Fruit fly (Drosophila melanogaster) whole organism, prepupa: ENCODE data around the gene CG17931.

Experiments used
- CG11294 ChIP-seq: fragments of 200-800 bp; sonication (Bioruptor generic); IDR thresholded peaks from 2 replicates; pipeline ENCODE4 v1.3.6; 2022; ENCODE audit warnings: missing biosample characterization, missing genetic modification characterization
- CG11762 ChIP-seq: fragments of 200-800 bp; sonication (Bioruptor generic); optimal IDR thresholded peaks from 3 replicates; lab custom pipeline; 2016; ENCODE audit warnings: missing biosample characterization, missing genetic modification characterization; ENCODE audit not compliant: insufficient read depth
- CG11902 ChIP-seq: fragments of 200-800 bp; sonication (Bioruptor generic); optimal IDR thresholded peaks from 3 replicates; lab custom pipeline; 2016; ENCODE audit warnings: missing biosample characterization, missing genetic modification characterization
- CG15336 ChIP-seq: fragments of 200-800 bp; sonication (Bioruptor generic); IDR thresholded peaks from 2 replicates; pipeline ENCODE4 v1.3.6; 2022; ENCODE audit warnings: missing biosample characterization, missing genetic modification characterization
- CG1621 ChIP-seq: fragments of 200-800 bp; sonication (Bioruptor generic); optimal IDR thresholded peaks from 3 replicates; lab custom pipeline; 2018; ENCODE audit warnings: missing biosample characterization, mild to moderate bottlenecking, missing genetic modification characterization
- CG16779 ChIP-seq: fragments of 200-800 bp; sonication (Bioruptor generic); optimal IDR thresholded peaks from 3 replicates; lab custom pipeline; 2017; ENCODE audit warnings: missing biosample characterization, mild to moderate bottlenecking, missing genetic modification characterization
- CG3032 ChIP-seq: fragments of 200-800 bp; optimal IDR thresholded peaks from 2 replicates; lab custom pipeline; 2019; ENCODE audit warnings: missing biosample characterization, mild to moderate bottlenecking, missing genetic modification characterization, moderate library complexity
- CG31627 ChIP-seq: fragments of 200-800 bp; sonication (Bioruptor generic); optimal IDR thresholded peaks from 3 replicates; lab custom pipeline; 2016; ENCODE audit warnings: missing biosample characterization, missing genetic modification characterization
- CG6276 ChIP-seq: fragments of 200-800 bp; sonication (Bioruptor generic); optimal IDR thresholded peaks from 2 replicates; lab custom pipeline; 2017; ENCODE audit warnings: missing biosample characterization, mild to moderate bottlenecking, missing genetic modification characterization
- CG6792 ChIP-seq: fragments of 200-800 bp; sonication (Bioruptor generic); optimal IDR thresholded peaks from 3 replicates; lab custom pipeline; 2016; ENCODE audit warnings: missing biosample characterization, missing genetic modification characterization
- CG8319 ChIP-seq: fragments of 200-800 bp; sonication (Bioruptor generic); optimal IDR thresholded peaks from 3 replicates; lab custom pipeline; 2016; ENCODE audit warnings: missing biosample characterization, missing genetic modification characterization
- CG8632 ChIP-seq: fragments of 200-800 bp; sonication (Bioruptor generic); optimal IDR thresholded peaks from 3 replicates; lab custom pipeline; 2016; ENCODE audit warnings: missing biosample characterization, missing genetic modification characterization
- CG9139 ChIP-seq: fragments of 200-800 bp; sonication (Bioruptor generic); optimal IDR thresholded peaks from 3 replicates; lab custom pipeline; 2017; ENCODE audit warnings: missing biosample characterization, mild to moderate bottlenecking, missing genetic modification characterization
- Eip75B ChIP-seq: fragments of 200-800 bp; sonication (Bioruptor generic); optimal IDR thresholded peaks from 3 replicates; lab custom pipeline; 2016; ENCODE audit warnings: missing biosample characterization, missing genetic modification characterization
- Eip78C ChIP-seq: fragments of 200-800 bp; sonication (Bioruptor generic); peaks from one replicate; lab custom pipeline; 2016; ENCODE audit warnings: missing biosample characterization, missing genetic modification characterization
- Eip93F ChIP-seq: fragments of 200-800 bp; sonication (Bioruptor generic); optimal IDR thresholded peaks from 2 replicates; lab custom pipeline; 2016; ENCODE audit warnings: missing biosample characterization, mild to moderate bottlenecking, missing genetic modification characterization
- Ets21C ChIP-seq: fragments of 200-800 bp; sonication (Bioruptor generic); optimal IDR thresholded peaks from 3 replicates; lab custom pipeline; 2016; ENCODE audit warnings: missing biosample characterization, missing genetic modification characterization
- Ets96B ChIP-seq: fragments of 200-800 bp; optimal IDR thresholded peaks from 2 replicates; lab custom pipeline; 2019; ENCODE audit warnings: missing biosample characterization, mild to moderate bottlenecking, missing genetic modification characterization, moderate library complexity
- Gug ChIP-seq: fragments of 200-800 bp; sonication (Bioruptor generic); IDR thresholded peaks from 2 replicates; pipeline ENCODE4 v1.3.6; 2022; ENCODE audit warnings: missing biosample characterization, missing genetic modification characterization
- Hr39 ChIP-seq: fragments of 200-800 bp; sonication (Bioruptor generic); optimal IDR thresholded peaks from 2 replicates; lab custom pipeline; 2016; ENCODE audit warnings: missing biosample characterization, missing genetic modification characterization
- Lpt ChIP-seq: fragments of 200-800 bp; sonication (Bioruptor generic); optimal IDR thresholded peaks from 3 replicates; lab custom pipeline; 2016; ENCODE audit warnings: missing biosample characterization, missing genetic modification characterization
- Met ChIP-seq: fragments of 200-800 bp; sonication (Bioruptor generic); optimal IDR thresholded peaks from 3 replicates; lab custom pipeline; 2016; ENCODE audit warnings: missing biosample characterization, missing genetic modification characterization
- Sox102F ChIP-seq: fragments of 200-800 bp; sonication (Bioruptor generic); optimal IDR thresholded peaks from 2 replicates; lab custom pipeline; 2016; ENCODE audit warnings: missing biosample characterization, mild to moderate bottlenecking, missing genetic modification characterization
- Sox14 ChIP-seq: fragments of 200-800 bp; sonication (Bioruptor generic); optimal IDR thresholded peaks from 3 replicates; lab custom pipeline; 2016; ENCODE audit warnings: missing biosample characterization, missing genetic modification characterization
- achi ChIP-seq: fragments of 200-800 bp; sonication (Bioruptor generic); optimal IDR thresholded peaks from 3 replicates; lab custom pipeline; 2016; ENCODE audit warnings: missing biosample characterization, missing genetic modification characterization
- acj6 ChIP-seq: fragments of 200-800 bp; sonication (Bioruptor generic); optimal IDR thresholded peaks from 3 replicates; lab custom pipeline; 2016; ENCODE audit warnings: missing biosample characterization, missing genetic modification characterization
- cyc ChIP-seq: fragments of 200-800 bp; sonication (Bioruptor generic); optimal IDR thresholded peaks from 3 replicates; lab custom pipeline; 2016; ENCODE audit warnings: missing biosample characterization, missing genetic modification characterization
- dac ChIP-seq: fragments of 200-800 bp; sonication (Bioruptor generic); optimal IDR thresholded peaks from 2 replicates; lab custom pipeline; 2017; ENCODE audit warnings: missing biosample characterization, mild to moderate bottlenecking, missing genetic modification characterization
- dsx ChIP-seq: fragments of 200-800 bp; optimal IDR thresholded peaks from 3 replicates; lab custom pipeline; 2019; ENCODE audit warnings: missing biosample characterization, mild to moderate bottlenecking, missing genetic modification characterization, moderate library complexity; ENCODE audit not compliant: poor library complexity, severe bottlenecking
- esn ChIP-seq: fragments of 200-800 bp; sonication (Bioruptor generic); optimal IDR thresholded peaks from 2 replicates; lab custom pipeline; 2016; ENCODE audit warnings: missing biosample characterization, mild to moderate bottlenecking, missing genetic modification characterization, moderate library complexity
- fkh ChIP-seq: fragments of 200-800 bp; sonication (Bioruptor generic); optimal IDR thresholded peaks from 3 replicates; lab custom pipeline; 2017; ENCODE audit warnings: missing biosample characterization, mild to moderate bottlenecking, missing genetic modification characterization, moderate library complexity
- net ChIP-seq: fragments of 200-800 bp; sonication (Bioruptor generic); optimal IDR thresholded peaks from 3 replicates; lab custom pipeline; 2016; ENCODE audit warnings: missing biosample characterization, missing genetic modification characterization
- svp ChIP-seq: fragments of 200-800 bp; sonication (Bioruptor generic); peaks from one replicate; lab custom pipeline; 2016; ENCODE audit warnings: missing biosample characterization, missing genetic modification characterization
- topi ChIP-seq: fragments of 200-800 bp; sonication (Bioruptor generic); optimal IDR thresholded peaks from 3 replicates; lab custom pipeline; 2016; ENCODE audit warnings: missing biosample characterization, missing genetic modification characterization

The CG17931 gene

dm6 chr3R:16355393-16355943 lies 3.8 kb downstream of the CG17931 start:
- TF ChIP-seq svp (GFP tag; lab: Kevin White, UChicago) (peak; percentile 13), fkh (peak; percentile 16), dsx (GFP tag; lab: Kevin White, UChicago) (no peak), Gug (GFP tag; lab: Robert Waterston, UW) (no peak)

dm6 chr3R:16353671-16354070 lies 5.6 kb downstream of the CG17931 start:
- TF ChIP-seq CG6792 (no peak), CG11294 (GFP tag; lab: Robert Waterston, UW) (no peak), dac (GFP tag; lab: Kevin White, UChicago) (no peak), svp (GFP tag; lab: Kevin White, UChicago) (peak; percentile 59), dsx (GFP tag; lab: Kevin White, UChicago) (no peak), achi (GFP tag; lab: Kevin White, UChicago) (no peak)
- TF ChIP-seq, all 60 proteins: peak for 1

DNA sequence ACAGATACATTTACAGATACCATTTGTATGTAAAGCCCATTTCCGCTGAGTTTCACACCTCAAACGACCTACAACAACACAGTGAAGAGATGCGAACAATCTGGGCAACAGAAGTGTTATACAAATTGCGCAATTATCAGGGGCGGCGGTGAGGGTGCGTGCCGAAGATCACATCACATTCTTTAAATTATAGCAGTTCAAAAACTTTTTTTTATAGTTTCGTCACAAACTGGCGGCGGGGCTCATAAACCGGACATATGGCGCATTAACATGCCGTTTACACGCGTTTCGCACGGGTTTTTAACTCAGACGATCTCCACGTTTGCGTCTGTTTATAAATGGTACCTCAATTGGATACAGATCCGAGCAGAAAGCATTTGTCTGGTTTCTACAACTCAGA lies 6.1 kb downstream of the CG17931 start:
- TF ChIP-seq achi (GFP tag; lab: Kevin White, UChicago) = no peak
- peak; percentile 0 for TF ChIP-seq CG1621 (tag; lab: Kevin White, UChicago)
- TF ChIP-seq, all 60 proteins: peak for 1

DNA sequence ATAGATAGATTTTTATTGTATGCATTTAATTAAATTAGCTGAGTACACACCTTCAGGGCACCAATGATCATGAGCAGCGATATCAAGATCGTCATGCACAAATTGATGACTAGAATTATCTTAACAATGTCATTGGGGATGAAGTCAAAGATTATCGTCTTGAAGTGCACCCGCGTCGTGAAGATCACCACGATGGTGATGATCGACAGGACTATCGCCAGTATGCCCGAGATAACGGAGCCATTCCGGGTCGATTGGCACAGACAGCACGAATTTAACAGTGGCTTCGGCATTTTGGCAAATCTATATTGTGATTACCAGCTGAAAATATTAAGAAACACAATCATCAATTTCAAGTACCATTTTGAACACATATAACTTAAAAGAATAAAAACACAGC lies 7.2 kb downstream of the CG17931 start:
- TF ChIP-seq CG9139 (GFP tag; lab: Kevin White, UChicago) (no peak), svp (GFP tag; lab: Kevin White, UChicago) (peak; percentile 100), CG8319 (GFP tag; lab: Kevin White, UChicago) (no peak), CG31627 (GFP tag; lab: Kevin White, UChicago) (no peak), net (GFP tag; lab: Kevin White, UChicago) (no peak), dac (GFP tag; lab: Kevin White, UChicago) (no peak), CG8632 (GFP tag; lab: Kevin White, UChicago) (no peak), acj6 (GFP tag; lab: Kevin White, UChicago) (no peak)

DNA sequence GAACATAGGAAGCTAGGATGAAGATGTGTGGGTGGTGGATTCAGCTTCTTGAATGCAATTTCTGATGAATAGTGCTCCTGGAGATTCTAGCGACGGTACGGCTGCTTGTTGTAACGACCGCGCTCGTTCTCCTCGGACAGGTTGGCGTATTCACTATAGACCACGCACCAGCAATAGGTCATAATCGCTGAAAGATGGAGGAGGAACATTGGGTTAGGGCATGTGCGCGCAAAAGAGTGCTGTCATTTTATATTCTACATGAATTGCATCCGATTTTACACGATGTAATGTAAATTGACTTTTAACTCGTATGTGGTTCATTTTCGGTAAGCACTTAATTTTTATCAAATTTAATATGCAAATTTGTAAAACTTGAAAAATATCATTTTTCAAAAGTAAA lies 8.2 kb downstream of the CG17931 start:
- TF ChIP-seq CG15336 (no peak), Sox14 (no peak), svp (GFP tag; lab: Kevin White, UChicago) (peak; percentile 61), Hr39 (no peak), Eip75B (GFP tag; lab: Kevin White, UChicago) (peak; percentile 24), fkh (no peak)

dm6 chr3R:16350400-16350799 lies 8.9 kb downstream of the CG17931 start:
- TF ChIP-seq CG8632 (GFP tag; lab: Kevin White, UChicago) (no peak), Lpt (GFP tag; lab: Kevin White, UChicago) (no peak), Eip93F (GFP tag; lab: Kevin White, UChicago) (no peak), Met (GFP tag; lab: Kevin White, UChicago) (no peak), CG11294 (GFP tag; lab: Robert Waterston, UW) (no peak), acj6 (GFP tag; lab: Kevin White, UChicago) (no peak), Ets96B (no peak), topi (GFP tag; lab: Kevin White, UChicago) (no peak), CG11902 (GFP tag; lab: Kevin White, UChicago) (no peak), CG11762 (GFP tag; lab: Kevin White, UChicago) (no peak), Sox102F (GFP tag; lab: Kevin White, UChicago) (no peak), Ets21C (no peak), CG6276 (no peak), CG3032 (tag; lab: Kevin White, UChicago) (no peak), Eip75B (GFP tag; lab: Kevin White, UChicago) (no peak), cyc (GFP tag; lab: Kevin White, UChicago) (no peak), esn (no peak), Eip78C (GFP tag; lab: Kevin White, UChicago) (no peak), CG16779 (no peak)
- TF ChIP-seq, all 60 proteins: peak for 0
